Fruit fly (Drosophila melanogaster) whole organism, embryonic: ENCODE results near the gene bun.
A peak's percentile ranks its signal among the peaks of the same experiment; 100 is the strongest.

Experiments
- Ada2b ChIP-seq: fragments of 200-800 bp; sonication (Bioruptor generic); IDR thresholded peaks from 2 replicates; pipeline ENCODE4 v1.3.6; 2022; ENCODE audit warnings: missing biosample characterization, missing genetic modification characterization
- Adf1 ChIP-seq: fragments of 200-800 bp; sonication (Bioruptor generic); IDR thresholded peaks from 2 replicates; pipeline ENCODE4 v1.3.6; 2022; ENCODE audit warnings: missing biosample characterization, missing genetic modification characterization
- BEAF-32 ChIP-seq: fragments of 200-800 bp; sonication (Bioruptor generic); optimal IDR thresholded peaks from 3 replicates; lab custom pipeline; 2017; ENCODE audit warnings: missing biosample characterization, missing genetic modification characterization, mild to moderate bottlenecking, moderate library complexity, missing genetic modification reagents
- CG11085 ChIP-seq: fragments of 200-800 bp; sonication (Bioruptor generic); IDR thresholded peaks from 2 replicates; pipeline ENCODE4 v1.3.6; 2022; ENCODE audit warnings: missing biosample characterization, missing genetic modification characterization
- CG12391 ChIP-seq: fragments of 200-800 bp; sonication (Bioruptor generic); optimal IDR thresholded peaks from 3 replicates; lab custom pipeline; 2018; ENCODE audit warnings: missing biosample characterization, mild to moderate bottlenecking, missing genetic modification characterization, moderate library complexity
- CG2120 ChIP-seq: fragments of 200-800 bp; sonication (Bioruptor generic); optimal IDR thresholded peaks from 3 replicates; lab custom pipeline; 2016; ENCODE audit warnings: missing biosample characterization, missing genetic modification characterization
- CG30431 ChIP-seq: fragments of 200-800 bp; sonication (Bioruptor generic); optimal IDR thresholded peaks from 2 replicates; lab custom pipeline; 2017; ENCODE audit warnings: missing biosample characterization, missing genetic modification characterization
- CG4282 ChIP-seq: fragments of 200-800 bp; sonication (Bioruptor generic); optimal IDR thresholded peaks from 2 replicates; lab custom pipeline; 2016; ENCODE audit warnings: missing biosample characterization, missing genetic modification characterization
- CG4360 ChIP-seq: fragments of 200-800 bp; sonication (Bioruptor generic); IDR thresholded peaks from 2 replicates; pipeline ENCODE4 v1.3.6; 2022; ENCODE audit warnings: missing biosample characterization, missing genetic modification characterization
- CG4854 ChIP-seq: fragments of 200-800 bp; sonication (Bioruptor generic); optimal IDR thresholded peaks from 2 replicates; lab custom pipeline; 2016; ENCODE audit warnings: missing biosample characterization, missing genetic modification characterization, inconsistent platforms
- CG6254 ChIP-seq: fragments of 200-800 bp; sonication (Bioruptor generic); optimal IDR thresholded peaks from 3 replicates; lab custom pipeline; 2017; ENCODE audit warnings: mild to moderate bottlenecking, missing biosample characterization, missing genetic modification reagents, missing genetic modification characterization
- CG7372 ChIP-seq: fragments of 200-800 bp; sonication (Bioruptor generic); IDR thresholded peaks from 2 replicates; pipeline ENCODE4 v1.3.6; 2022; ENCODE audit warnings: missing biosample characterization, missing genetic modification characterization
- CG7987 ChIP-seq: fragments of 200-800 bp; sonication (Bioruptor generic); optimal IDR thresholded peaks from 2 replicates; lab custom pipeline; 2018; ENCODE audit warnings: missing biosample characterization, mild to moderate bottlenecking, missing genetic modification characterization, moderate library complexity
- CG8089 ChIP-seq: fragments of 200-800 bp; sonication (Bioruptor generic); optimal IDR thresholded peaks from 3 replicates; lab custom pipeline; 2016; ENCODE audit warnings: missing biosample characterization, missing genetic modification characterization
- CG8290 ChIP-seq, 3 experiments: fragments of 200-800 bp; sonication (Bioruptor generic); optimal IDR thresholded peaks; 2 replicates each; lab custom pipeline; 2016 to 2019; ENCODE audit warnings: missing biosample characterization in 3 of 3, missing genetic modification characterization in 3 of 3, mild to moderate bottlenecking in 2 of 3, moderate library complexity in 1 of 3
- CG8388 ChIP-seq: fragments of 200-800 bp; sonication (Bioruptor generic); optimal IDR thresholded peaks from 2 replicates; lab custom pipeline; 2019; ENCODE audit warnings: missing biosample characterization, mild to moderate bottlenecking, missing genetic modification characterization, moderate library complexity
- CG8478 ChIP-seq: fragments of >200 bp; optimal IDR thresholded peaks from 2 replicates; lab custom pipeline; 2018
- CG8924 ChIP-seq: fragments of 200-800 bp; optimal IDR thresholded peaks from 3 replicates; lab custom pipeline; 2019; ENCODE audit warnings: missing biosample characterization, mild to moderate bottlenecking, missing genetic modification characterization, moderate library complexity
- CG9215 ChIP-seq: fragments of 200-800 bp; sonication (Bioruptor generic); IDR thresholded peaks from 2 replicates; pipeline ENCODE4 v1.3.6; 2022; ENCODE audit warnings: missing biosample characterization, missing genetic modification characterization
- CG9876 ChIP-seq: fragments of 200-800 bp; sonication (Bioruptor generic); optimal IDR thresholded peaks from 2 replicates; lab custom pipeline; 2016; ENCODE audit warnings: missing biosample characterization, missing genetic modification characterization
- ERR ChIP-seq: fragments of 200-800 bp; sonication (Bioruptor generic); optimal IDR thresholded peaks from 2 replicates; lab custom pipeline; 2016; ENCODE audit warnings: missing biosample characterization, missing genetic modification characterization
- Fer1 ChIP-seq: fragments of 200-800 bp; sonication (Bioruptor generic); optimal IDR thresholded peaks from 2 replicates; lab custom pipeline; 2017; ENCODE audit warnings: missing biosample characterization, mild to moderate bottlenecking, missing genetic modification characterization
- H15 ChIP-seq: fragments of 200-800 bp; sonication (Bioruptor generic); IDR thresholded peaks from 3 replicates; pipeline ENCODE4 v1.3.6; 2022; ENCODE audit warnings: missing biosample characterization, missing genetic modification characterization
- Hey ChIP-seq: fragments of 200-800 bp; sonication (Bioruptor generic); optimal IDR thresholded peaks from 3 replicates; lab custom pipeline; 2018; ENCODE audit warnings: missing biosample characterization, mild to moderate bottlenecking, missing genetic modification characterization
- Hr51 ChIP-seq, 2 experiments: fragments of 200-800 bp; sonication (Bioruptor generic); optimal IDR thresholded peaks; 2 replicates in 1 of 2; 3 replicates in 1 of 2; lab custom pipeline; 2016 to 2018; ENCODE audit warnings: missing biosample characterization in 2 of 2, missing genetic modification characterization in 2 of 2, mild to moderate bottlenecking in 1 of 2, moderate library complexity in 1 of 2
- Mes4 ChIP-seq: fragments of 200-800 bp; sonication (Bioruptor generic); optimal IDR thresholded peaks from 2 replicates; lab custom pipeline; 2016; ENCODE audit warnings: missing biosample characterization, missing genetic modification characterization
- NfI ChIP-seq: fragments of 200-800 bp; sonication (Bioruptor generic); optimal IDR thresholded peaks from 3 replicates; lab custom pipeline; 2018; ENCODE audit warnings: missing biosample characterization, mild to moderate bottlenecking, missing genetic modification characterization, moderate library complexity
- Ravus ChIP-seq: fragments of 200-800 bp; sonication (Bioruptor generic); IDR thresholded peaks from 2 replicates; pipeline ENCODE4 v1.3.6; 2022; ENCODE audit warnings: missing biosample characterization, missing genetic modification characterization
- Vsx1 ChIP-seq: fragments of 200-800 bp; sonication (Bioruptor generic); optimal IDR thresholded peaks from 2 replicates; lab custom pipeline; 2017; ENCODE audit warnings: missing biosample characterization, mild to moderate bottlenecking, missing genetic modification characterization, missing genetic modification reagents
- Xbp1 ChIP-seq: fragments of 200-800 bp; sonication (Bioruptor generic); optimal IDR thresholded peaks from 3 replicates; lab custom pipeline; 2016; ENCODE audit warnings: missing biosample characterization, mild to moderate bottlenecking, missing genetic modification characterization
- ash1 ChIP-seq: fragments of 200-800 bp; sonication (Bioruptor generic); optimal IDR thresholded peaks from 2 replicates; lab custom pipeline; 2018; ENCODE audit warnings: missing biosample characterization, mild to moderate bottlenecking, missing genetic modification characterization
- bbx ChIP-seq: fragments of 200-800 bp; sonication (Bioruptor generic); IDR thresholded peaks from 2 replicates; pipeline ENCODE4 v1.3.6; 2022; ENCODE audit warnings: missing biosample characterization, missing genetic modification characterization; ENCODE audit not compliant: partially characterized antibody
- br ChIP-seq: fragments of >200 bp; optimal IDR thresholded peaks from 2 replicates; lab custom pipeline; 2017
- bsh ChIP-seq, 2 experiments: fragments of 200-800 bp; sonication (Bioruptor generic); optimal IDR thresholded peaks; 2 replicates each; lab custom pipeline; 2017 to 2018; ENCODE audit warnings: mild to moderate bottlenecking in 2 of 2, missing biosample characterization in 2 of 2, missing genetic modification characterization in 2 of 2, moderate library complexity in 1 of 2
- chif ChIP-seq, 2 experiments: fragments of 200-800 bp; sonication (Bioruptor generic); optimal IDR thresholded peaks; 3 replicates each; lab custom pipeline; 2016; ENCODE audit warnings: missing biosample characterization in 2 of 2, missing genetic modification characterization in 2 of 2
- crc ChIP-seq: fragments of 200-800 bp; sonication (Bioruptor generic); optimal IDR thresholded peaks from 2 replicates; lab custom pipeline; 2016; ENCODE audit warnings: missing biosample characterization, missing genetic modification characterization
- dmrt99B ChIP-seq: fragments of 200-800 bp; sonication (Bioruptor generic); optimal IDR thresholded peaks from 2 replicates; lab custom pipeline; 2018; ENCODE audit warnings: missing biosample characterization, mild to moderate bottlenecking, missing genetic modification characterization, moderate library complexity
- dysf ChIP-seq: fragments of 200-800 bp; sonication (Bioruptor generic); IDR thresholded peaks from 3 replicates; pipeline ENCODE4 v1.3.6; 2022; ENCODE audit warnings: missing biosample characterization, missing genetic modification characterization
- jumu ChIP-seq: fragments of 200-800 bp; sonication (Bioruptor generic); optimal IDR thresholded peaks from 3 replicates; lab custom pipeline; 2016; ENCODE audit warnings: missing biosample characterization, missing genetic modification characterization
- kah ChIP-seq: fragments of 200-800 bp; sonication (Bioruptor generic); optimal IDR thresholded peaks from 2 replicates; lab custom pipeline; 2018; ENCODE audit warnings: missing biosample characterization, mild to moderate bottlenecking, missing genetic modification characterization
- mam ChIP-seq: fragments of 200-800 bp; sonication (Bioruptor generic); optimal IDR thresholded peaks from 3 replicates; lab custom pipeline; 2016; ENCODE audit warnings: missing biosample characterization, missing genetic modification characterization
- onecut ChIP-seq: fragments of 200-800 bp; sonication (Bioruptor generic); IDR thresholded peaks from 2 replicates; pipeline ENCODE4 v1.3.6; 2022; ENCODE audit warnings: missing biosample characterization, missing genetic modification characterization
- salm ChIP-seq: fragments of 200-800 bp; sonication (Bioruptor generic); optimal IDR thresholded peaks from 2 replicates; lab custom pipeline; 2018; ENCODE audit warnings: missing biosample characterization, mild to moderate bottlenecking, missing genetic modification characterization
- sens ChIP-seq: fragments of 200-800 bp; sonication (Bioruptor generic); peaks from one replicate; lab custom pipeline; 2016; ENCODE audit warnings: missing biosample characterization, missing genetic modification characterization
- sisA ChIP-seq: fragments of 200-800 bp; sonication (Bioruptor generic); IDR thresholded peaks from 2 replicates; pipeline ENCODE4 v1.3.6; 2022; ENCODE audit warnings: missing biosample characterization, missing genetic modification characterization
- sna ChIP-seq: fragments of 200-800 bp; sonication (Bioruptor generic); IDR thresholded peaks from 2 replicates; pipeline ENCODE4 v1.3.6; 2022; ENCODE audit warnings: missing biosample characterization, missing genetic modification characterization; ENCODE audit not compliant: partially characterized antibody
- tio ChIP-seq: fragments of 200-800 bp; sonication (Bioruptor generic); optimal IDR thresholded peaks from 2 replicates; lab custom pipeline; 2017; ENCODE audit warnings: missing biosample characterization, missing genetic modification characterization, inconsistent platforms
- toy ChIP-seq: fragments of 200-800 bp; sonication (Bioruptor generic); IDR thresholded peaks from 2 replicates; pipeline ENCODE4 v1.3.6; 2022; ENCODE audit warnings: missing biosample characterization, missing genetic modification characterization
- usp ChIP-seq: fragments of >200 bp; optimal IDR thresholded peaks from 2 replicates; lab custom pipeline; 2017; ENCODE audit warnings: missing biosample characterization, missing genetic modification characterization
- zfh1 ChIP-seq: fragments of 200-800 bp; sonication (Bioruptor generic); IDR thresholded peaks from 3 replicates; pipeline ENCODE4 v1.3.6; 2022; ENCODE audit warnings: missing biosample characterization, missing genetic modification characterization

bun gene

DNA sequence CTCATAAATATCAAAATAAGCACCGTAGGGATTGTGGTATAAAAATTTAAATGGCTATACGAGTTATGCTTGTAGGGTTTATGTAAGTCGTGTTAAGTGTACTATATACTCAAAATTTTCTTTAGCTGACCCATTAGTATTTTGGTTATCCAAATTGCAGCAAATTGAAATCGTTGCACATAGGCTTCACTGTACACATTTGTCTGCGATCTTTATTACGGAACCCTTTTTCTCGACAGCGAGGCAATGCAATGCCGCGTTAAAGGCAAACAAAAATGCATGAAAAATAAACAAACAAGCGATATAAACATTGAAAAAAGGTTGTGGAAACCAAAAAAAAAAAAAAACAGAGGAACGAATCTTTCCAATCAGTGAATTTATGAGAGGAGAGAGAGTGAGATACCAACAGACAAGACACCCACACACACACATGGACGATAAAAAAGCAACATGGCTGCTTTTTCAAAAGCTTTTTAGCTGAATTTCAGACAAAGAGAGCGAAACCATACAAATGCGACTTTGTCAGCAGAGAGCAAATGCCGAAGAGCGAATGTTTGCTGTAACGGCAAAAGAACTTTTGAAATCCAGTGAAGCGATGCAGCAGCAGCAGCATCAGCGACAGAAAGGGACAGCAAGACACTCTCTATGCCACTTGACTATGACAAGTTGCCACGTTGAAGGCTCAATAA lies 62.4 kb downstream of the bun start (continued):
- peak; percentile 71 for TF ChIP-seq CG9876 (GFP tag; lab: Kevin White, UChicago)
- TF ChIP-seq NfI (GFP tag; lab: Kevin White, UChicago), result peak; percentile 90
- peak; percentile 18; the same call in 1 of the 2 replicates for TF ChIP-seq Adf1 (GFP tag; lab: Robert Waterston, UW)
- peak; percentile 91 for TF ChIP-seq CG8924 (tag; lab: Kevin White, UChicago)
- TF ChIP-seq sens (GFP tag; lab: Kevin White, UChicago), result peak; percentile 97
- no peak; the same call in 1 of the 2 replicates for TF ChIP-seq CG4360 (GFP tag; lab: Robert Waterston, UW)
- no peak for TF ChIP-seq ash1
- TF ChIP-seq dmrt99B, result peak; percentile 93
- peak; percentile 76 for TF ChIP-seq onecut (GFP tag; lab: Robert Waterston, UW)
- TF ChIP-seq CG12391 (tag; lab: Kevin White, UChicago), result peak; percentile 86
- TF ChIP-seq sna (GFP tag; lab: Robert Waterston, UW), result no peak
- TF ChIP-seq bsh (GFP tag; optimal IDR thresholded peaks at IDR 0.05; lab: Kevin White, UChicago), result peak; percentile 88 to 93
- TF ChIP-seq Ada2b (GFP tag; lab: Robert Waterston, UW), result peak; percentile 88
- TF ChIP-seq CG8290 (GFP tag; optimal IDR thresholded peaks at IDR 0.05; lab: Kevin White, UChicago), result peak; percentile 52
- TF ChIP-seq CG8290 (tag; optimal IDR thresholded peaks at IDR 0.05; lab: Kevin White, UChicago), result peak; percentile 70 to 89
- TF ChIP-seq br, result no peak
- peak; percentile 87 for TF ChIP-seq Fer1 (GFP tag; lab: Kevin White, UChicago)
- peak; percentile 80 to 93 for TF ChIP-seq chif (GFP tag; optimal IDR thresholded peaks at IDR 0.05; lab: Kevin White, UChicago)
- TF ChIP-seq CG8478, result no peak
- peak; percentile 92 for TF ChIP-seq CG2120
- peak; percentile 73 for TF ChIP-seq CG30431
- TF ChIP-seq ERR (GFP tag; lab: Kevin White, UChicago), result peak; percentile 75
- peak; percentile 80 for TF ChIP-seq H15 (GFP tag; lab: Robert Waterston, UW)
- TF ChIP-seq CG9215 (GFP tag; lab: Robert Waterston, UW), result no peak
- TF ChIP-seq CG8089, result peak; percentile 91
- peak; percentile 90; the same call in 2 of the 3 replicates for TF ChIP-seq dysf (GFP tag; lab: Robert Waterston, UW)
- TF ChIP-seq CG4854, result peak; percentile 76
- TF ChIP-seq Vsx1 (GFP tag; lab: Kevin White, UChicago), result peak; percentile 43
- TF ChIP-seq jumu (GFP tag; lab: Kevin White, UChicago), result peak; percentile 88
- TF ChIP-seq BEAF-32 (GFP tag; lab: Kevin White, UChicago), result no peak
- TF ChIP-seq Xbp1 (GFP tag; lab: Kevin White, UChicago), result peak; percentile 91
- TF ChIP-seq usp (GFP tag; lab: Kevin White, UChicago), result no peak
- TF ChIP-seq Ravus (GFP tag; lab: Robert Waterston, UW), result peak; percentile 62; the same call in 1 of the 2 replicates
- TF ChIP-seq sisA (GFP tag; lab: Robert Waterston, UW), result no peak
- peak; percentile 87 for TF ChIP-seq zfh1
- peak; percentile 81 for TF ChIP-seq tio (GFP tag; lab: Kevin White, UChicago)
- TF ChIP-seq Mes4 (GFP tag; lab: Kevin White, UChicago), result peak; percentile 86
- peak; percentile 85 for TF ChIP-seq CG8388
- TF ChIP-seq Hr51 (GFP tag; optimal IDR thresholded peaks at IDR 0.05; lab: Kevin White, UChicago), result peak; percentile 72 to 93
- peak; percentile 81 for TF ChIP-seq crc
- TF ChIP-seq CG4282, result peak; percentile 59
- peak; percentile 93 for TF ChIP-seq mam (GFP tag; lab: Kevin White, UChicago)
- peak; percentile 63 for TF ChIP-seq Hey (tag; lab: Kevin White, UChicago)
- TF ChIP-seq kah, result peak; percentile 57
- TF ChIP-seq salm (tag; lab: Kevin White, UChicago), result peak; percentile 88
- TF ChIP-seq toy (GFP tag; lab: Robert Waterston, UW), result peak; percentile 54; the same call in 1 of the 2 replicates
- TF ChIP-seq CG7987 (GFP tag; lab: Kevin White, UChicago), result peak; percentile 71
- TF ChIP-seq bbx (GFP tag; lab: Robert Waterston, UW), result 0 out of 2 replicates have a peak, but pooled peaks have one; percentile 32
- TF ChIP-seq CG11085, result no peak
- peak; percentile 81 for TF ChIP-seq CG6254 (GFP tag; lab: Kevin White, UChicago)
- TF ChIP-seq CG7372, result peak; percentile 85
